Fruit fly (Drosophila melanogaster) whole organism, embryonic: Measurements from ENCODE around the gene mRpL46.

Source experiments
- Asciz ChIP-seq: fragments of 200-800 bp; sonication (Bioruptor generic); optimal IDR thresholded peaks from 2 replicates; lab custom pipeline; 2017; ENCODE audit warnings: missing biosample characterization, mild to moderate bottlenecking, missing genetic modification characterization, missing genetic modification reagents
- Awh ChIP-seq: fragments of 200-800 bp; sonication (Bioruptor generic); IDR thresholded peaks from 2 replicates; pipeline ENCODE4, ENCODE4 v1.3.6; 2022; ENCODE audit warnings: missing biosample characterization, missing genetic modification characterization
- Bgb ChIP-seq: fragments of 200-800 bp; sonication (Bioruptor generic); IDR thresholded peaks from 2 replicates; pipeline ENCODE4 v1.3.6; 2022; ENCODE audit warnings: missing biosample characterization, missing genetic modification characterization; ENCODE audit not compliant: partially characterized antibody
- Blimp-1 ChIP-seq: fragments of 200-800 bp; sonication (Bioruptor generic); optimal IDR thresholded peaks from 3 replicates; lab custom pipeline; 2018; ENCODE audit warnings: missing biosample characterization, missing genetic modification characterization, mild to moderate bottlenecking, moderate library complexity, missing genetic modification reagents
- CG1024 ChIP-seq: fragments of 200-800 bp; sonication (Bioruptor generic); IDR thresholded peaks from 2 replicates; pipeline ENCODE4 v1.3.6; 2022; ENCODE audit warnings: missing biosample characterization, missing genetic modification characterization
- CG10959 ChIP-seq: fragments of 200-800 bp; sonication (Bioruptor generic); IDR thresholded peaks from 2 replicates; pipeline ENCODE4 v1.3.6; 2022; ENCODE audit warnings: missing biosample characterization, missing genetic modification characterization
- CG12155 ChIP-seq: fragments of 200-800 bp; sonication (Bioruptor generic); optimal IDR thresholded peaks from 3 replicates; lab custom pipeline; 2016; ENCODE audit warnings: missing biosample characterization, missing genetic modification characterization
- CG12744 ChIP-seq: fragments of 200-800 bp; sonication (Bioruptor generic); optimal IDR thresholded peaks from 2 replicates; lab custom pipeline; 2016; ENCODE audit warnings: missing biosample characterization, missing genetic modification characterization
- CG14710 ChIP-seq: fragments of 200-800 bp; sonication (Bioruptor generic); optimal IDR thresholded peaks from 3 replicates; lab custom pipeline; 2019; ENCODE audit warnings: missing biosample characterization, mild to moderate bottlenecking, missing genetic modification characterization, moderate library complexity
- CG1529 ChIP-seq: fragments of 200-800 bp; sonication (Bioruptor generic); optimal IDR thresholded peaks from 3 replicates; lab custom pipeline; 2018; ENCODE audit warnings: missing biosample characterization, missing genetic modification characterization
- CG15601 ChIP-seq: fragments of 200-800 bp; sonication (Bioruptor generic); optimal IDR thresholded peaks from 3 replicates; lab custom pipeline; 2019; ENCODE audit warnings: missing biosample characterization, mild to moderate bottlenecking, missing genetic modification characterization, moderate library complexity
- CG1792 ChIP-seq: fragments of 200-800 bp; sonication (Bioruptor generic); optimal IDR thresholded peaks from 2 replicates; lab custom pipeline; 2016; ENCODE audit warnings: missing biosample characterization, missing genetic modification characterization
- CG1832 ChIP-seq: fragments of 200-800 bp; sonication (Bioruptor generic); optimal IDR thresholded peaks from 2 replicates; lab custom pipeline; 2017; ENCODE audit warnings: missing biosample characterization, mild to moderate bottlenecking, missing genetic modification characterization, inconsistent platforms
- CG3163 ChIP-seq: fragments of 200-800 bp; sonication (Bioruptor generic); optimal IDR thresholded peaks from 3 replicates; lab custom pipeline; 2016; ENCODE audit warnings: missing biosample characterization, missing genetic modification characterization
- CG32532 ChIP-seq: fragments of 200-800 bp; sonication (Bioruptor generic); IDR thresholded peaks from 2 replicates; pipeline ENCODE4 v1.3.6; 2022; ENCODE audit warnings: missing biosample characterization, missing genetic modification characterization
- CG5953 ChIP-seq: fragments of 200-800 bp; sonication (Bioruptor generic); IDR thresholded peaks from 2 replicates; pipeline ENCODE4 v1.3.6; 2022; ENCODE audit warnings: missing biosample characterization, missing genetic modification characterization
- CG7372 ChIP-seq: fragments of 200-800 bp; sonication (Bioruptor generic); IDR thresholded peaks from 2 replicates; pipeline ENCODE4 v1.3.6; 2022; ENCODE audit warnings: missing biosample characterization, missing genetic modification characterization
- CG7745 ChIP-seq: fragments of 200-800 bp; sonication (Bioruptor generic); optimal IDR thresholded peaks from 2 replicates; lab custom pipeline; 2018; ENCODE audit warnings: missing biosample characterization, mild to moderate bottlenecking, missing genetic modification characterization, moderate library complexity
- CG8281 ChIP-seq: fragments of 200-800 bp; sonication (Bioruptor generic); optimal IDR thresholded peaks from 2 replicates; lab custom pipeline; 2018; ENCODE audit warnings: missing biosample characterization, mild to moderate bottlenecking, missing genetic modification characterization, moderate library complexity
- CG8290 ChIP-seq, 3 experiments: fragments of 200-800 bp; sonication (Bioruptor generic); optimal IDR thresholded peaks; 2 replicates each; lab custom pipeline; 2016 to 2019; ENCODE audit warnings: missing biosample characterization in 3 of 3, missing genetic modification characterization in 3 of 3, mild to moderate bottlenecking in 2 of 3, moderate library complexity in 1 of 3
- CG9727 ChIP-seq: fragments of 200-800 bp; sonication (Bioruptor generic); optimal IDR thresholded peaks from 3 replicates; lab custom pipeline; 2017; ENCODE audit warnings: missing biosample characterization, mild to moderate bottlenecking, missing genetic modification characterization
- CG9876 ChIP-seq: fragments of 200-800 bp; sonication (Bioruptor generic); optimal IDR thresholded peaks from 2 replicates; lab custom pipeline; 2016; ENCODE audit warnings: missing biosample characterization, missing genetic modification characterization
- Dbx ChIP-seq: fragments of 200-800 bp; sonication (Bioruptor generic); IDR thresholded peaks from 3 replicates; pipeline ENCODE4 v1.3.6; 2022; ENCODE audit warnings: missing biosample characterization, missing genetic modification characterization
- Dek ChIP-seq: fragments of 200-800 bp; sonication (Bioruptor generic); optimal IDR thresholded peaks from 3 replicates; lab custom pipeline; 2019; ENCODE audit warnings: missing biosample characterization, mild to moderate bottlenecking, missing genetic modification characterization, moderate library complexity
- HLH54F ChIP-seq: fragments of 200-800 bp; sonication (Bioruptor generic); optimal IDR thresholded peaks from 3 replicates; lab custom pipeline; 2016; ENCODE audit warnings: missing biosample characterization, missing genetic modification characterization
- Hr39 ChIP-seq: fragments of >200 bp; optimal IDR thresholded peaks from 2 replicates; lab custom pipeline; 2017
- NC2α ChIP-seq: fragments of 200-800 bp; sonication (Bioruptor generic); optimal IDR thresholded peaks from 2 replicates; lab custom pipeline; 2016; ENCODE audit warnings: missing biosample characterization, missing genetic modification characterization
- Six4 ChIP-seq: fragments of 200-800 bp; sonication (Bioruptor generic); optimal IDR thresholded peaks from 2 replicates; lab custom pipeline; 2016; ENCODE audit warnings: missing biosample characterization, missing genetic modification characterization
- Sry-δ ChIP-seq: fragments of 200-800 bp; sonication (Bioruptor generic); optimal IDR thresholded peaks from 2 replicates; lab custom pipeline; 2016; ENCODE audit warnings: missing biosample characterization, missing genetic modification characterization
- Stat92E ChIP-seq, 3 experiments: fragments of >200 bp in 2 of 3; fragments of 200-800 bp in 1 of 3; sonication (Bioruptor generic) in 1 of 3; optimal IDR thresholded peaks; 2 replicates each; lab custom pipeline; 2017 to 2019; ENCODE audit warnings: missing biosample characterization in 3 of 3, missing genetic modification characterization in 3 of 3, mild to moderate bottlenecking in 1 of 3, moderate library complexity in 1 of 3
- Trl ChIP-seq, 3 experiments: fragments of >200 bp in 2 of 3; fragments of 200-800 bp in 1 of 3; sonication (Bioruptor generic) in 1 of 3; optimal IDR thresholded peaks; 2 replicates in 1 of 3; 3 replicates in 2 of 3; lab custom pipeline; 2016 to 2017; ENCODE audit warnings: missing biosample characterization in 1 of 3, missing genetic modification characterization in 1 of 3
- YL-1 ChIP-seq: fragments of 200-800 bp; sonication (Bioruptor generic); optimal IDR thresholded peaks from 3 replicates; lab custom pipeline; 2017; ENCODE audit warnings: missing biosample characterization, mild to moderate bottlenecking, missing genetic modification characterization
- bcd ChIP-seq: fragments of 200-800 bp; sonication (Bioruptor generic); optimal IDR thresholded peaks from 2 replicates; lab custom pipeline; 2017; ENCODE audit warnings: missing biosample characterization, mild to moderate bottlenecking, missing genetic modification characterization
- cas ChIP-seq: fragments of 200-800 bp; sonication (Bioruptor generic); IDR thresholded peaks from 2 replicates; pipeline ENCODE4 v1.3.6; 2022; ENCODE audit warnings: missing biosample characterization, missing genetic modification characterization
- cg ChIP-seq: fragments of 200-800 bp; sonication (Bioruptor generic); optimal IDR thresholded peaks from 3 replicates; lab custom pipeline; 2019; ENCODE audit warnings: missing biosample characterization, mild to moderate bottlenecking, missing genetic modification characterization, moderate library complexity
- chm ChIP-seq: fragments of 200-800 bp; sonication (Bioruptor generic); IDR thresholded peaks from 2 replicates; pipeline ENCODE4 v1.3.6; 2022; ENCODE audit warnings: missing biosample characterization, missing genetic modification characterization
- fd102C ChIP-seq: fragments of 200-800 bp; sonication (Bioruptor generic); optimal IDR thresholded peaks from 2 replicates; lab custom pipeline; 2018; ENCODE audit warnings: missing biosample characterization, mild to moderate bottlenecking, missing genetic modification characterization, moderate library complexity
- gfzf ChIP-seq: fragments of 200-800 bp; sonication (Bioruptor generic); optimal IDR thresholded peaks from 2 replicates; lab custom pipeline; 2016; ENCODE audit warnings: missing biosample characterization, mild to moderate bottlenecking, missing genetic modification characterization, moderate library complexity
- her ChIP-seq: fragments of 200-800 bp; sonication (Bioruptor generic); optimal IDR thresholded peaks from 2 replicates; lab custom pipeline; 2016; ENCODE audit warnings: missing biosample characterization, missing genetic modification characterization
- ind ChIP-seq: fragments of 200-800 bp; sonication (Bioruptor generic); optimal IDR thresholded peaks from 3 replicates; lab custom pipeline; 2016; ENCODE audit warnings: missing biosample characterization, missing genetic modification characterization
- lmd ChIP-seq: fragments of 200-800 bp; sonication (Bioruptor generic); IDR thresholded peaks from 2 replicates; pipeline ENCODE4 v1.3.6; 2022; ENCODE audit warnings: missing biosample characterization, missing genetic modification characterization
- lov ChIP-seq, 2 experiments: fragments of 200-800 bp in 1 of 2; fragments of >200 bp in 1 of 2; sonication (Bioruptor generic) in 1 of 2; IDR thresholded peaks in 1 of 2; optimal IDR thresholded peaks in 1 of 2; 2 replicates in 1 of 2; 3 replicates in 1 of 2; pipeline versions ENCODE4 v1.3.6 to Lab custom; 2017 to 2022; ENCODE audit warnings: missing biosample characterization in 1 of 2, missing genetic modification characterization in 1 of 2
- org-1 ChIP-seq: fragments of 200-800 bp; sonication (Bioruptor generic); optimal IDR thresholded peaks from 2 replicates; lab custom pipeline; 2017; ENCODE audit warnings: missing biosample characterization, missing genetic modification characterization
- peb ChIP-seq: fragments of 200-800 bp; sonication (Bioruptor generic); IDR thresholded peaks from 2 replicates; pipeline ENCODE4 v1.3.6; 2022; ENCODE audit warnings: missing biosample characterization, missing genetic modification characterization
- slbo ChIP-seq: fragments of 200-800 bp; sonication (Bioruptor generic); IDR thresholded peaks from 2 replicates; pipeline ENCODE4 v1.3.6; 2022; ENCODE audit warnings: missing biosample characterization, missing genetic modification characterization
- slp2 ChIP-seq: fragments of 200-800 bp; sonication (Bioruptor generic); optimal IDR thresholded peaks from 2 replicates; lab custom pipeline; 2016; ENCODE audit warnings: missing biosample characterization, missing genetic modification characterization
- vfl ChIP-seq: fragments of 200-800 bp; sonication (Bioruptor generic); optimal IDR thresholded peaks from 2 replicates; lab custom pipeline; 2016; ENCODE audit warnings: missing biosample characterization, missing genetic modification characterization
- zen ChIP-seq: fragments of 200-800 bp; sonication (Bioruptor generic); optimal IDR thresholded peaks from 3 replicates; lab custom pipeline; 2018; ENCODE audit warnings: missing biosample characterization, mild to moderate bottlenecking, missing genetic modification characterization, moderate library complexity

mRpL46 gene

DNA sequence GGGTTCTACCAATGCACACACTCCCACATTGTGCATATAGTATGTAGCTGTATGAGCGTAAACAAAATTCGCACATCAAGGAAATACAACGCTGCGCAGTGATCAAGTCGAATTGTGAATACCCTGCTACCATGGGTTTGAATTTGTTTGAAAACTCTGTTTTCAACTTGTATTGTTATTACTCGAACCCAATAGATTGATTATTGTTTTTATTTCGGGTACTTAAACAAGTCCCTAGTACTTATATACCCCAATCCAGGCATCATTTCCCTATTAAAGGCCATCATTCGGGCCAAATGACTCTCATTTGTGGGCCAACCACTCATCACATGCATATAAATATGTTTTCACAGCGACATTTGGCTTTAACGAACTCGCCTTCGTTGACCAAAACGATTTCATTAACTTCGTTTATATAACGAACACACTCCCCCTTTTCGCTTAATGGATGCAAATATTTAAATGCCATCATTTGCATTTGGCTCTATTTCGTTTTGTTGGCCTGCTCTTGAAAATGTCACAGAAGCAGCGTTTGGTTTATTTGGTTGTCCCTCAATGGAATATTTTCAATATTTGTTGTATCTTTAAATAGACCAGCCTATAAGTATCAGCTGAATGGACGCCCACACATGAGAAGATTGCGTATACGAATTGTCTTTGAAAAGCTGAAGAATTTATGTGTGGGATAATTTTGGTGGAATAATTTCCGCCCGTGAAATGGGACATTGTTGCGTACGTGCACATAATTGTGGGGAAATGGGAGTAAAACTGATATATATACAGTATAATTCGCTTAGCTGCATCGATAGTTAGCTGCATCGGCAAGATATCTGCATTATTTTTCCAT lies 36.9 kb upstream of the mRpL46 start (continued):
- TF ChIP-seq vfl: peak; percentile 11
- TF ChIP-seq Blimp-1 (GFP tag; lab: Kevin White, UChicago): no peak
- no peak for TF ChIP-seq NC2α (GFP tag; lab: Kevin White, UChicago)
- TF ChIP-seq her (GFP tag; lab: Kevin White, UChicago): peak; percentile 61
- no peak for TF ChIP-seq CG15601 (tag; lab: Kevin White, UChicago)
- no peak for TF ChIP-seq CG1529 (GFP tag; lab: Kevin White, UChicago)
- TF ChIP-seq cg: no peak
- no peak for TF ChIP-seq CG1024 (GFP tag; lab: Robert Waterston, UW)
- TF ChIP-seq CG32532 (GFP tag; lab: Robert Waterston, UW): peak; percentile 81
- TF ChIP-seq gfzf (GFP tag; lab: Kevin White, UChicago): no peak
- peak; percentile 56 for TF ChIP-seq CG12155 (GFP tag; lab: Kevin White, UChicago)
- TF ChIP-seq zen (tag; lab: Kevin White, UChicago): no peak
- peak; percentile 32 for TF ChIP-seq CG12744 (GFP tag; lab: Kevin White, UChicago)
- no peak for TF ChIP-seq CG8290 (GFP tag; optimal IDR thresholded peaks at IDR 0.05; lab: Kevin White, UChicago)
- peak in 1 of 2 experiments; percentile 93 for TF ChIP-seq CG8290 (tag; optimal IDR thresholded peaks at IDR 0.05; lab: Kevin White, UChicago)
- TF ChIP-seq YL-1 (GFP tag; lab: Kevin White, UChicago): no peak
- TF ChIP-seq Bgb: no peak
- peak; percentile 58 for TF ChIP-seq CG7372 (GFP tag; lab: Robert Waterston, UW)
- TF ChIP-seq CG9876 (GFP tag; lab: Kevin White, UChicago): peak; percentile 41
- TF ChIP-seq CG9727 (GFP tag; lab: Kevin White, UChicago): peak; percentile 24
- TF ChIP-seq CG14710 (tag; lab: Kevin White, UChicago): no peak
- no peak for TF ChIP-seq CG10959 (GFP tag; lab: Robert Waterston, UW)
- TF ChIP-seq Awh (GFP tag; lab: Robert Waterston, UW): peak; percentile 74
- TF ChIP-seq Stat92E (GFP tag; optimal IDR thresholded peaks at IDR 0.05; lab: Kevin White, UChicago): no peak
- no peak for TF ChIP-seq CG1832 (GFP tag; lab: Kevin White, UChicago)
- 0 out of 2 replicates have a peak, but pooled peaks have one; percentile 43 for TF ChIP-seq cas
- peak; percentile 85 for TF ChIP-seq slbo (GFP tag; lab: Robert Waterston, UW)
- TF ChIP-seq Trl (optimal IDR thresholded peaks at IDR 0.05; lab: Kevin White, UChicago): no peak
- peak; percentile 33 for TF ChIP-seq Trl (GFP tag; optimal IDR thresholded peaks at IDR 0.05; lab: Kevin White, UChicago)
- TF ChIP-seq Asciz (GFP tag; lab: Kevin White, UChicago): peak; percentile 25
- TF ChIP-seq HLH54F (GFP tag; lab: Kevin White, UChicago): peak; percentile 66
- no peak for TF ChIP-seq Dbx (GFP tag; lab: Robert Waterston, UW)
- TF ChIP-seq Dek (tag; lab: Kevin White, UChicago): peak; percentile 63
- TF ChIP-seq peb (GFP tag; lab: Robert Waterston, UW): peak; percentile 48; the same call in 1 of the 2 replicates
- TF ChIP-seq CG8281 (tag; lab: Kevin White, UChicago): no peak
- no peak for TF ChIP-seq CG1792 (GFP tag; lab: Kevin White, UChicago)
- peak; percentile 31 for TF ChIP-seq org-1 (GFP tag; lab: Kevin White, UChicago)
- peak; percentile 36 for TF ChIP-seq slp2
- TF ChIP-seq fd102C (GFP tag; lab: Kevin White, UChicago): no peak
- no peak for TF ChIP-seq Hr39 (lab: Kevin White, UChicago)
- TF ChIP-seq Six4 (GFP tag; lab: Kevin White, UChicago): no peak
- no peak for TF ChIP-seq CG5953 (GFP tag; lab: Robert Waterston, UW)
- TF ChIP-seq CG7745 (tag; lab: Kevin White, UChicago): no peak
- TF ChIP-seq bcd (GFP tag; lab: Kevin White, UChicago): peak; percentile 56
- TF ChIP-seq lmd (GFP tag; lab: Robert Waterston, UW): peak; percentile 84
- no peak for TF ChIP-seq lov (optimal IDR thresholded peaks at IDR 0.05; lab: Kevin White, UChicago)
- TF ChIP-seq lov (GFP tag; IDR thresholded peaks at IDR 0.05; lab: Robert Waterston, UW): 0 out of 3 replicates have a peak, but pooled peaks have one; percentile 23
- TF ChIP-seq ind (GFP tag; lab: Kevin White, UChicago): no peak
- TF ChIP-seq Sry-δ: no peak
- TF ChIP-seq CG3163 (GFP tag; lab: Kevin White, UChicago): peak; percentile 45
- peak; percentile 65; the same call in 1 of the 2 replicates for TF ChIP-seq chm
